Fruit fly (Drosophila melanogaster): Measurements from ENCODE around the gene CG6179.

CG6179 gene

dm6 chrX:18366033-18366850 lies 13.6 kb upstream of the CG6179 start, which contains the start of gene CrebB (continued):
- no peak for TF ChIP-seq Ets21C (GFP tag; optimal IDR thresholded peaks at IDR 0.05)
- no peak for TF ChIP-seq CG11762 (GFP tag; optimal IDR thresholded peaks at IDR 0.05; ENCODE audit: insufficient read depth)
- peak; percentile 55 to 68 for TF ChIP-seq ss (GFP tag; optimal IDR thresholded peaks at IDR 0.05)
- TF ChIP-seq CG10669 (GFP tag; optimal IDR thresholded peaks at IDR 0.05): peak; percentile 7
- TF ChIP-seq Eip78C (GFP tag): peak; percentile 80
- peak; percentile 50; the same call in 2 of the 3 replicates for TF ChIP-seq eg (GFP tag; IDR thresholded peaks at IDR 0.05)
- peak; percentile 29 for TF ChIP-seq CG9139 (GFP tag; optimal IDR thresholded peaks at IDR 0.05)
- no peak for TF ChIP-seq Smox (GFP tag; optimal IDR thresholded peaks at IDR 0.05)
- no peak for TF ChIP-seq net (GFP tag; optimal IDR thresholded peaks at IDR 0.05)
- TF ChIP-seq achi (GFP tag; optimal IDR thresholded peaks at IDR 0.05): peak; percentile 21
- TF ChIP-seq fd59A (GFP tag; optimal IDR thresholded peaks at IDR 0.05): no peak
- peak; percentile 15 for TF ChIP-seq CG6808 (GFP tag; optimal IDR thresholded peaks at IDR 0.05)
- peak; percentile 68 for TF ChIP-seq CG1621 (tag; optimal IDR thresholded peaks at IDR 0.05)
- TF ChIP-seq CG34406 (GFP tag; optimal IDR thresholded peaks at IDR 0.05): no peak
- TF ChIP-seq CG6163 (GFP tag; IDR thresholded peaks at IDR 0.05): peak; percentile 27; the same call in 1 of the 3 replicates
- peak; percentile 35 for TF ChIP-seq CG6854 (GFP tag; optimal IDR thresholded peaks at IDR 0.05)

- peak; percentile 77 for TF ChIP-seq eg (GFP tag; IDR thresholded peaks at IDR 0.05)
- no peak for TF ChIP-seq CG7368 (GFP tag; optimal IDR thresholded peaks at IDR 0.05)
- TF ChIP-seq CG11762 (GFP tag; optimal IDR thresholded peaks at IDR 0.05; ENCODE audit: insufficient read depth): peak; percentile 34
- TF ChIP-seq CG1621 (tag; optimal IDR thresholded peaks at IDR 0.05): peak; percentile 15
- TF ChIP-seq CG8119 (GFP tag; IDR thresholded peaks at IDR 0.05): peak; percentile 83
- TF ChIP-seq CG9139 (GFP tag; optimal IDR thresholded peaks at IDR 0.05): no peak
- TF ChIP-seq dac (GFP tag; optimal IDR thresholded peaks at IDR 0.05): peak; percentile 34
- TF ChIP-seq Eip75B (GFP tag; optimal IDR thresholded peaks at IDR 0.05): peak; percentile 50
- no peak for TF ChIP-seq Eip93F (GFP tag; optimal IDR thresholded peaks at IDR 0.05)
- peak; percentile 44 for TF ChIP-seq CG6792 (GFP tag; optimal IDR thresholded peaks at IDR 0.05)
- TF ChIP-seq CG6276 (GFP tag; optimal IDR thresholded peaks at IDR 0.05): peak; percentile 73
- peak; percentile 47 for TF ChIP-seq acj6 (GFP tag; optimal IDR thresholded peaks at IDR 0.05)
- peak; percentile 76 for TF ChIP-seq lz (GFP tag; optimal IDR thresholded peaks at IDR 0.05)
- TF ChIP-seq Sox102F (GFP tag; optimal IDR thresholded peaks at IDR 0.05): peak; percentile 79
- no peak for TF ChIP-seq CG8319 (GFP tag; optimal IDR thresholded peaks at IDR 0.05)
- TF ChIP-seq CG11902 (GFP tag; optimal IDR thresholded peaks at IDR 0.05): peak; percentile 33
- peak; percentile 72; the same call in 1 of the 2 replicates for TF ChIP-seq CG11294 (GFP tag; IDR thresholded peaks at IDR 0.05)
- TF ChIP-seq CG6163 (GFP tag; IDR thresholded peaks at IDR 0.05): peak; percentile 70
- TF ChIP-seq CG6854 (GFP tag; optimal IDR thresholded peaks at IDR 0.05): peak; percentile 19
- TF ChIP-seq ss (GFP tag; optimal IDR thresholded peaks at IDR 0.05): peak; percentile 46 to 73
- TF ChIP-seq CG31627 (GFP tag; optimal IDR thresholded peaks at IDR 0.05): peak; percentile 75
- peak; percentile 51 for TF ChIP-seq CG8632 (GFP tag; optimal IDR thresholded peaks at IDR 0.05)
- TF ChIP-seq Met (GFP tag; optimal IDR thresholded peaks at IDR 0.05): peak; percentile 80
- peak; percentile 68 for TF ChIP-seq Ets96B (tag; optimal IDR thresholded peaks at IDR 0.05)
- TF ChIP-seq Sox15 (GFP tag; optimal IDR thresholded peaks at IDR 0.05): no peak
- peak; percentile 73 for TF ChIP-seq CG32006 (GFP tag; optimal IDR thresholded peaks at IDR 0.05)
- peak; percentile 73 for TF ChIP-seq Sox14 (GFP tag; optimal IDR thresholded peaks at IDR 0.05)
- TF ChIP-seq svp (GFP tag): peak; percentile 93
- peak; percentile 12 for TF ChIP-seq Lpt (GFP tag; optimal IDR thresholded peaks at IDR 0.05)
- TF ChIP-seq vri (GFP tag; optimal IDR thresholded peaks at IDR 0.05): peak; percentile 37
- peak; percentile 65 for TF ChIP-seq Gug (GFP tag; IDR thresholded peaks at IDR 0.05)
- peak; percentile 27 for TF ChIP-seq CG16779 (tag; optimal IDR thresholded peaks at IDR 0.05)
- TF ChIP-seq pdm3 (GFP tag; optimal IDR thresholded peaks at IDR 0.05): peak; percentile 72
- TF ChIP-seq CG10669 (GFP tag; optimal IDR thresholded peaks at IDR 0.05): peak; percentile 66
- TF ChIP-seq CG3032 (tag; optimal IDR thresholded peaks at IDR 0.05): peak; percentile 66
- peak in 1 of 2 experiments; percentile 51 for TF ChIP-seq salr (GFP tag; optimal IDR thresholded peaks at IDR 0.05)
- TF ChIP-seq topi (GFP tag; optimal IDR thresholded peaks at IDR 0.05): peak; percentile 78
Measured at dm6 chrX:18366851-18367649, 12.8 kb upstream of the CG6179 start.
